Worm (Caenorhabditis elegans): Measurements from ENCODE around the gene clec-223.
"Not testable (repeated sequence)": the region's sequence is repeated elsewhere in the genome, so short reads cannot be mapped to it uniquely, and the experiment has no call there.

Gene clec-223

ce11 chrV:11260622-11261021 lies 12.3 kb upstream of the clec-223 start, which contains the start of gene F07B10.7:
TSS of gene F07B10.7 (minus strand) at chrV:11260722.
- no peak for TF ChIP-seq unc-62 (GFP tag; optimal IDR thresholded peaks at IDR 0.05)

ce11 chrV:11263025-11263424 lies 9.9 kb upstream of the clec-223 start, which contains the start of gene F07B10.4:
TSS of gene F07B10.4 (minus strand) at chrV:11263125.
- no peak for TF ChIP-seq unc-62 (GFP tag; optimal IDR thresholded peaks at IDR 0.05)

ce11 chrV:11265482-11265881 lies 7.5 kb upstream of the clec-223 start, which contains the start of gene cln-3.1:
TSS of gene cln-3.1 (minus strand) at chrV:11265652.
- TF ChIP-seq unc-62 (GFP tag; optimal IDR thresholded peaks at IDR 0.05), result no peak

- TF ChIP-seq unc-62 (GFP tag; optimal IDR thresholded peaks at IDR 0.05), result no peak
Measured at ce11 chrV:11266681-11267080, 6.3 kb upstream of the clec-223 start, which contains the start of gene str-116. TSS of gene str-116 (plus strand) at chrV:11266981.

DNA sequence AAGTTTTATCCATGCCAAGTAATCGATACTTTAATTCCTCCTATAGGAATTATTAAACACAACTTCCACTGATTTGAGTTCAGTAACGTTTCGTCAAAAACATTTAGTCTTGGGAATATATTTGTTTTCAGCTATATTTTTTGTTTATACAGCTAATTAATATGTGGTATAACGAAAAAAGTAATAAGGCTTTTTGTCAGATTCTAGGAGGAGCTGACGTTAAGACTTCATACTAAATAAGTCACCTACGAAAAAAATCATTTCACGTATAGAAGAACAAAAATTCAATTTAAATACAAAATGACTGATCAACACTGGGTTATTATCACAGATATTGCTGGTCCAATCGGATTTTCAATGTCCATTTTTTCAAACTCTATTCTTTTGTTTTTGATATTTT lies 4.2 kb upstream of the clec-223 start, which contains the start of gene str-115:
TSS of gene str-115 (plus strand) at position 301 of the 400 bp plus-strand sequence.
- no peak for TF ChIP-seq unc-62 (GFP tag; optimal IDR thresholded peaks at IDR 0.05)

DNA sequence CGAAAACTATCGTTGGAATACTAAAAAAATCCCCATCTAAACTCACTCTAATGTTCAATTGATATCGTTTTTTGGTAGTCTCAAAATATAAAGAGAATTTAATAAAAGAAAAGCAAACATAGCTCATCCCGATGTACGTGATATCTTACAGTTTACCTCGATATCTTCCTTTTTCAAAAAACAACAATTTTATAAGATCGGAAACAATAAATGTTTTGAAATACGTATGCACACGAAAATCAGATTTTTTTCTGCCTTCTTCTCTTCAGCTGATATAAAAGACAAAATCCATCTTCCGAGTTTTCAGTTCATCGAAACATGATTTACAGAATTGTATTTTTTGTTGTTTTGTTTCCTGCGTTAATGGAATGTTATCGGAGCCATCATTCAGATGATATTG lies 1.9 kb upstream of the clec-223 start, which contains the start of gene clec-222:
TSS of gene clec-222 (plus strand) at position 301 of the 400 bp plus-strand sequence.
- no peak for TF ChIP-seq unc-62 (GFP tag; optimal IDR thresholded peaks at IDR 0.05)

- TF ChIP-seq unc-62 (GFP tag; optimal IDR thresholded peaks at IDR 0.05), result no peak
Measured at ce11 chrV:11279564-11279963, 6.6 kb downstream of the clec-223 start.

DNA sequence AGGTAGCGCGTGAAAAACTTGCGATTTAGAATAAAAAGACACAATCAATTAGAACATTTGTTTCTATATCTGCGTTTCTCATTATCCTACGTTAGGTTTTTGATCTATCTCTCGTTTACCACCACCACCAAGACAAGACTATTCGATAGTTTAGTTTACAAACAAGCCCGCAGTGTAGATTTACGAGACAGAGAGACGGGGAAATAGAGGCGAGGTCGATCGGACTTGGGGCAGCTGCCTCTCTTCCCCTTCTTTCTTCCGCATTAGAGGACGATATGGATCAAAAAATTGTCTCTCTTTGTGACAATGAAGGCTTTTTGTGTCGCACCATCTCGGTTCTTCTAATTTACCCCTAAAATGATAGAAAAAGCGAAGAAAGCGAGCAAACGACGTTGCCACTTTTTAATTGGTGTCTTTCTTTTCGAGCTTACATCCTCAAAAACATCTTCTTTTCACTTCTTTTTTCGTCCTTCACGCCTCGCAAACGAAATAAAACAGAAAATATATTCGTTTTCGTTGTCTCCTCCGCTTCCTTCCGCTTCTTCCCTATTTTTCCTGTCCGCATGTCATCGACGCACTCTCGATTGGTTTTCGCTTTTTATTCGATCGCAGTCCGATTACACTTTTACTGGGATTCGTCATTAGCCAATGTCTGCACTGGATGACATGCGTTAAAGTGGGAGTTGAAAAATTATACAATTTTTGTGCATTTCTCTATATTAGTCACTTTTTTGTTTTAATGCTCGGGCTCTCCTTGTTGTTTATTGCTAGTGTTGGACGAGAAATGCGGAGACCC lies 8.7 kb downstream of the clec-223 start:
- TF ChIP-seq unc-62 (GFP tag; optimal IDR thresholded peaks at IDR 0.05), result no peak

- no peak for TF ChIP-seq unc-62 (GFP tag; optimal IDR thresholded peaks at IDR 0.05)
Measured at ce11 chrV:11282272-11282671, 9.3 kb downstream of the clec-223 start, which contains the start of gene gly-20. TSS of gene gly-20 (plus strand) at chrV:11282572.

DNA sequence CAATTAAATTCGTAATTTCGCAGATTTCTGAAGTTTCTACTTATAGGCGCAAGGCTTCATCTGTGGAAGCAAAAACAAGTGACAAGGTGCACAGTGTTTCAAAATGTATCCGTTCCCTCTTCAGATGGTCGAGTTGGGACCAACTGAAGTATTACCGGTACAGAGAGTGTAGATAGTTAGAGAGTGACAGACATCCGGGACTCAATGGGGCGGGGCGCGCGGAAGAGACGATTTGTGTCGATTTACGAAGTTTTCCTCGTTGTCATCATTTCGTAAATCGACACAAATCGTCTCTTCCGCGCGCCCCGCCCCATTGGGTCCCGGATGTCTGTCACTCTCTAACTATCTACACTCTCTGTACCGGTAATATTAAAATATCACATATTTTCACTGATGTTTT lies 13.2 kb downstream of the clec-223 start, which contains the start of gene C03E10.3:
TSS of gene C03E10.3 (plus strand) at position 301 of the 400 bp plus-strand sequence.
- TF ChIP-seq unc-62 (GFP tag; optimal IDR thresholded peaks at IDR 0.05), result not testable (repeated sequence)

ce11 chrV:11290888-11291287 lies 17.9 kb downstream of the clec-223 start, which contains the start of gene C03E10.1:
TSS of gene C03E10.1 (plus strand) at chrV:11291188.
- TF ChIP-seq unc-62 (GFP tag; optimal IDR thresholded peaks at IDR 0.05), result no peak

ce11 chrV:11292682-11293081 lies 19.7 kb downstream of the clec-223 start:
- TF ChIP-seq unc-62 (GFP tag; optimal IDR thresholded peaks at IDR 0.05), result no peak

- no peak for TF ChIP-seq unc-62 (GFP tag; optimal IDR thresholded peaks at IDR 0.05)
Measured at ce11 chrV:11294393-11294792, 21.4 kb downstream of the clec-223 start, which contains the start of gene T03F7.6. TSS of gene T03F7.6 (plus strand) at chrV:11294693.

DNA sequence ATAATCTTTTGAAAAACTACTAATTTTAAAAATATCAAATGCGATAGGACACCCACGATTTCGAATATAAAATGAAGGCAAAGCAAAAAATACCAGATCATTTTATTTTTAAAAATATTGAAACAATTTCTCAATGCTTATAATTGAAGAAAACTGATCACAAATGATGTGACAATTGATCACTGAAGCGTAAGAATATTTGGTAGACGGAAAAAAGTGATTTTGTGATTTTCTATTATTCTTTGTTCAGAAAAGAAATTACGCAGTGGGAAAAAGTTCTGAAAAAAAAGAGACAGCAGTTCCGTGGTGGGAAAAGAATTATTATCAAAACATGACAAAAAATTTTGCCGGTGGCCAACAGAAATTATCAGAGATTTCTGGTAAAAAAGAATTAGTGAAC lies 25.7 kb downstream of the clec-223 start, which contains the start of gene T03F7.5:
TSS of gene T03F7.5 (minus strand) at position 101 of the 400 bp plus-strand sequence.
- TF ChIP-seq unc-62 (GFP tag; optimal IDR thresholded peaks at IDR 0.05), result no peak

DNA sequence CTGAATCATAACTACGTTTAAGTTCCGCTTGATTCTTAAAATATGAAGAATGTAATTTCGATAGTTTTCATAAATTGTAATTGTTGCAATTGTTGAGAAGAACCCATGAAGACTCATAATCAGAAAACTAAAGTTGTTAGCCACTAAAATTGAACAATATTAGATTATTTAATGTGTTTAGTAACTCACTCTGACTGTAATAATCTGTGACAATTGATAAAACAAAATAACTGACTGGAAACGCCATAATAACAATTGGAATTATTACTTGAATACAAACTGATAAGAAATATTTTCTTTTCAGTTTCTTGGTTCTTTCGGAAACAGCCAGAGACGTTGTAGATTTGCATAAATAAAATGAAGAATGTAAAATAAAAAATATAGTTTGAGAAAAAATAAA lies 26.5 kb downstream of the clec-223 start:
- TF ChIP-seq unc-62 (GFP tag; optimal IDR thresholded peaks at IDR 0.05), result no peak

ce11 chrV:11300539-11300938 lies 27.6 kb downstream of the clec-223 start, which contains the start of gene srh-47:
TSS of gene srh-47 (minus strand) at chrV:11300639.
- TF ChIP-seq unc-62 (GFP tag; optimal IDR thresholded peaks at IDR 0.05), result no peak

- TF ChIP-seq unc-62 (GFP tag; optimal IDR thresholded peaks at IDR 0.05), result no peak
Measured at ce11 chrV:11302698-11303097, 29.8 kb downstream of the clec-223 start, which contains the start of gene srh-46. TSS of gene srh-46 (minus strand) at chrV:11302886.

Data from whole organism, dauer.